Fruit fly (Drosophila melanogaster): ENCODE results near the gene Ctr9.

Gene Ctr9

dm6 chr3L:1307005-1307632, at the start of gene Ctr9, which contains the start of gene Nt5a:
Gene Ctr9, plus strand, starts transcription at chr3L:1307224.
Gene Nt5a, minus strand, starts transcription at chr3L:1307418.
- TF ChIP-seq CG17801 (GFP tag; optimal IDR thresholded peaks at IDR 0.05; ENCODE audit: partially characterized antibody) = peak; percentile 14

- no peak for TF ChIP-seq CG17801 (GFP tag; optimal IDR thresholded peaks at IDR 0.05; ENCODE audit: partially characterized antibody)
Measured at dm6 chr3L:1258547-1258946, 48.5 kb upstream of the Ctr9 start.

- TF ChIP-seq CG17801 (GFP tag; optimal IDR thresholded peaks at IDR 0.05; ENCODE audit: partially characterized antibody) = no peak
Measured at dm6 chr3L:1264998-1265397, 42.0 kb upstream of the Ctr9 start.

- no peak for TF ChIP-seq CG17801 (GFP tag; optimal IDR thresholded peaks at IDR 0.05; ENCODE audit: partially characterized antibody)
Measured at dm6 chr3L:1265423-1266002, 41.5 kb upstream of the Ctr9 start.

- no peak for TF ChIP-seq CG17801 (GFP tag; optimal IDR thresholded peaks at IDR 0.05; ENCODE audit: partially characterized antibody)
Measured at dm6 chr3L:1269013-1269412, 38.0 kb upstream of the Ctr9 start.

- no peak for TF ChIP-seq CG17801 (GFP tag; optimal IDR thresholded peaks at IDR 0.05; ENCODE audit: partially characterized antibody)
Measured at dm6 chr3L:1275767-1276166, 31.3 kb upstream of the Ctr9 start, which contains the start of gene CG32333. Gene CG32333, plus strand, starts transcription at chr3L:1275956.

- TF ChIP-seq CG17801 (GFP tag; optimal IDR thresholded peaks at IDR 0.05; ENCODE audit: partially characterized antibody) = no peak
Measured at dm6 chr3L:1277937-1278336, 29.1 kb upstream of the Ctr9 start.

dm6 chr3L:1279685-1280084, 27.3 kb upstream of the Ctr9 start:
- no peak for TF ChIP-seq CG17801 (GFP tag; optimal IDR thresholded peaks at IDR 0.05; ENCODE audit: partially characterized antibody)

dm6 chr3L:1280890-1281622, 26.0 kb upstream of the Ctr9 start:
- no peak for TF ChIP-seq CG17801 (GFP tag; optimal IDR thresholded peaks at IDR 0.05; ENCODE audit: partially characterized antibody)

- TF ChIP-seq CG17801 (GFP tag; optimal IDR thresholded peaks at IDR 0.05; ENCODE audit: partially characterized antibody) = no peak
Measured at dm6 chr3L:1294835-1295234, 12.2 kb upstream of the Ctr9 start.

dm6 chr3L:1295693-1296092, 11.3 kb upstream of the Ctr9 start, which contains the start of gene Rabex-5:
Gene Rabex-5, plus strand, starts transcription at chr3L:1295913.
- no peak for TF ChIP-seq CG17801 (GFP tag; optimal IDR thresholded peaks at IDR 0.05; ENCODE audit: partially characterized antibody)

- no peak for TF ChIP-seq CG17801 (GFP tag; optimal IDR thresholded peaks at IDR 0.05; ENCODE audit: partially characterized antibody)
Measured at dm6 chr3L:1298509-1298908, 8.5 kb upstream of the Ctr9 start, which contains the start of gene scf. Gene scf, plus strand, starts transcription at chr3L:1298672.

- peak; percentile 90 for TF ChIP-seq CG17801 (GFP tag; optimal IDR thresholded peaks at IDR 0.05; ENCODE audit: partially characterized antibody)
Measured at dm6 chr3L:1300076-1300635, 6.9 kb upstream of the Ctr9 start.

dm6 chr3L:1302234-1302949, 4.6 kb upstream of the Ctr9 start, which contains the start of the genes Rac1 and Acat2:
Gene Rac1, minus strand, starts transcription at chr3L:1302683.
Gene Acat2, plus strand, starts transcription at chr3L:1302944.
- TF ChIP-seq CG17801 (GFP tag; optimal IDR thresholded peaks at IDR 0.05; ENCODE audit: partially characterized antibody) = no peak

dm6 chr3L:1302950-1303352, 4.1 kb upstream of the Ctr9 start:
- TF ChIP-seq CG17801 (GFP tag; optimal IDR thresholded peaks at IDR 0.05; ENCODE audit: partially characterized antibody) = no peak

All from ovary, adult (tissue).